Worm (Caenorhabditis elegans) whole organism, mixed stage, embryonic: Measurements from ENCODE around the gene wapl-1.

ENCODE experiments used
- elt-1 ChIP-seq: sonication (generic microtip); optimal IDR thresholded peaks from 2 replicates; lab custom pipeline; 2017; ENCODE audit warnings: missing genetic modification characterization, mild to moderate bottlenecking, missing compliant biosample characterization, antibody characterized with exemption, moderate library complexity, borderline replicate concordance; ENCODE audit not compliant: insufficient read depth
- mls-2 ChIP-seq: sonication (generic microtip); optimal IDR thresholded peaks from 2 replicates; lab custom pipeline; 2016; ENCODE audit warnings: mild to moderate bottlenecking, missing genetic modification characterization, moderate library complexity, missing compliant biosample characterization
- nhr-237 ChIP-seq: fragments of 150-350 bp; optimal IDR thresholded peaks from 2 replicates; lab custom pipeline; 2014; ENCODE audit warnings: missing biosample characterization, missing genetic modification characterization
- snpc-4 ChIP-seq: fragments of 150-350 bp; optimal IDR thresholded peaks from 2 replicates; lab custom pipeline; 2014; ENCODE audit warnings: missing biosample characterization, missing genetic modification characterization
- unc-62 ChIP-seq: fragments of 150-350 bp; optimal IDR thresholded peaks from 2 replicates; lab custom pipeline; 2014; ENCODE audit warnings: missing biosample characterization, missing genetic modification reagents, missing genetic modification characterization

DNA sequence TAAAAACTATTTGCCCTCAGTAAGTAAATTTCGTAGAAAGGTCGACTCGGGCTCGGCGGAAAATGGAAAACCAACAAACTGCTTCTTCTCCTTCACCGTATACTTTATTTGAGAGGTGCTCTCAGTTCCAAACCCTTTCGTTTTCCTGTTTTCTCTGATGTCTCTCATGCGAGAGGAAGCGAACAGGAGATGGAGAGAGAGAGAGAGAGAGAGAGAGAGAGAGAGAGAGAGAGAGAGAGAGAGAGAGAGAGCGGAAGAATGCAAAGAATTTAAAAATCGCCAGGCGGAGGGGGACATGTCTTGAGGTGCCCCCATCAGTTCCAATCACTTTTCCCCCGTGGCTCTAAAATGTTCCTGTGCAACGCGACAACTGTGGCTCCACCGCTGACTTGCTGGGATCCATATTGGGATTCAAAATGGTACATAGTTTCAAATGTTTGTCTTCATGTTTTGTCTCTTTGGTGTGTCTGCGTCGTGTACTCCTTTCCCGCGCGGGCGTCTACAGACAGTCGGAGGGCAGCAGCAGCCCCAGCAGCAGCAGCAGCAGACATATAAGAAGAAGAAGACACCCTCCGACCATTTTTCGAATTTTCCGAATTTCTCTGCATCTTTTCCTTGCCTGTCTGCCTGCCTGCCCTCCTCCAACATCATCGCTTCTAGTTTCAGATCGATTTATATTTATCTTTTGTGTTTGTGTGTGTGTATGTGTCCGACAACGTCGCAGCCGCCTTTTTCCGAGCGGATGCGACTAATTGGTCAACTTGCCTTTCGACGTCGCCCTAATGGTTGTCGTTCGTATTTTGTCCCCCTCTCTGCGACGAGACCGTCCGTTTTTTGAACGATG is 9.0 kb upstream of the wapl-1 start, which contains the start of gene R08C7.11:
- TF ChIP-seq snpc-4 (tag; lab: Kevin White, UChicago): no peak
- no peak for TF ChIP-seq nhr-237
- TF ChIP-seq mls-2 (tag; lab: Kevin White, UChicago): no peak
- no peak for TF ChIP-seq unc-62 (GFP tag; lab: Kevin White, UChicago)
- TF ChIP-seq elt-1 (tag; lab: Kevin White, UChicago): no peak
